Fruit fly (Drosophila melanogaster): ENCODE measurements around the gene CG10068.

The CG10068 gene

dm6 chr3R:7104308-7104707 is 23.5 kb downstream of the CG10068 start:
- TF ChIP-seq svp (GFP tag) (peak; percentile 14), CG11294 (GFP tag; IDR thresholded peaks at IDR 0.05) (no peak), CG16779 (tag; optimal IDR thresholded peaks at IDR 0.05) (no peak), CG6792 (GFP tag; optimal IDR thresholded peaks at IDR 0.05) (no peak)

dm6 chr3R:7102853-7103833 is 24.7 kb downstream of the CG10068 start:
- TF ChIP-seq CG6808 (GFP tag; optimal IDR thresholded peaks at IDR 0.05) (peak; percentile 43), CG4318 (GFP tag; optimal IDR thresholded peaks at IDR 0.05) (no peak), OdsH (GFP tag; optimal IDR thresholded peaks at IDR 0.05) (no peak), CG34406 (GFP tag; optimal IDR thresholded peaks at IDR 0.05) (no peak), pdm3 (GFP tag; optimal IDR thresholded peaks at IDR 0.05) (no peak), Ets21C (GFP tag; optimal IDR thresholded peaks at IDR 0.05) (no peak), CG9139 (GFP tag; optimal IDR thresholded peaks at IDR 0.05) (peak; percentile 24), eg (GFP tag; IDR thresholded peaks at IDR 0.05) (0 out of 3 replicates have a peak, but pooled peaks have one; percentile 29), CG16779 (tag; optimal IDR thresholded peaks at IDR 0.05) (peak; percentile 6), Hr4 (GFP tag; optimal IDR thresholded peaks at IDR 0.05) (no peak), Smox (GFP tag; optimal IDR thresholded peaks at IDR 0.05) (no peak), svp (GFP tag) (peak; percentile 60), fd59A (GFP tag; optimal IDR thresholded peaks at IDR 0.05) (no peak), Hr39 (GFP tag; optimal IDR thresholded peaks at IDR 0.05) (no peak), Sox15 (GFP tag; optimal IDR thresholded peaks at IDR 0.05) (no peak), salr (GFP tag; optimal IDR thresholded peaks at IDR 0.05) (no peak), Hr38 (GFP tag; optimal IDR thresholded peaks at IDR 0.05) (no peak), esn (GFP tag; optimal IDR thresholded peaks at IDR 0.05) (no peak), Lpt (GFP tag; optimal IDR thresholded peaks at IDR 0.05) (peak; percentile 64), CG10631 (GFP tag; optimal IDR thresholded peaks at IDR 0.05) (no peak), lz (GFP tag; optimal IDR thresholded peaks at IDR 0.05) (no peak), CG31627 (GFP tag; optimal IDR thresholded peaks at IDR 0.05) (no peak), CG6163 (GFP tag; IDR thresholded peaks at IDR 0.05) (peak; percentile 44; the same call in 2 of the 3 replicates), topi (GFP tag; optimal IDR thresholded peaks at IDR 0.05) (no peak), fkh (GFP tag; optimal IDR thresholded peaks at IDR 0.05) (peak; percentile 78), CG8632 (GFP tag; optimal IDR thresholded peaks at IDR 0.05) (no peak), CG8319 (GFP tag; optimal IDR thresholded peaks at IDR 0.05) (no peak), vri (GFP tag; optimal IDR thresholded peaks at IDR 0.05) (peak; percentile 8), CG32006 (GFP tag; optimal IDR thresholded peaks at IDR 0.05) (no peak), dsx (GFP tag; optimal IDR thresholded peaks at IDR 0.05; ENCODE audit: poor library complexity, severe bottlenecking) (peak; percentile 73), net (GFP tag; optimal IDR thresholded peaks at IDR 0.05) (peak; percentile 5), CG11902 (GFP tag; optimal IDR thresholded peaks at IDR 0.05) (no peak), Sox102F (GFP tag; optimal IDR thresholded peaks at IDR 0.05) (peak; percentile 11), CG6854 (GFP tag; optimal IDR thresholded peaks at IDR 0.05) (peak; percentile 8), CG15336 (GFP tag; IDR thresholded peaks at IDR 0.05) (peak; percentile 53; the same call in 1 of the 2 replicates), Gug (GFP tag; IDR thresholded peaks at IDR 0.05) (no peak), CG7368 (GFP tag; optimal IDR thresholded peaks at IDR 0.05) (no peak), CG6276 (GFP tag; optimal IDR thresholded peaks at IDR 0.05) (no peak), dac (GFP tag; optimal IDR thresholded peaks at IDR 0.05) (no peak), Blimp-1 (GFP tag; optimal IDR thresholded peaks at IDR 0.05) (no peak), CG11294 (GFP tag; IDR thresholded peaks at IDR 0.05) (no peak), spab (GFP tag; optimal IDR thresholded peaks at IDR 0.05) (no peak), Met (GFP tag; optimal IDR thresholded peaks at IDR 0.05) (no peak), Eip75B (GFP tag; optimal IDR thresholded peaks at IDR 0.05) (no peak), CG10669 (GFP tag; optimal IDR thresholded peaks at IDR 0.05) (no peak), CG3032 (tag; optimal IDR thresholded peaks at IDR 0.05) (no peak), achi (GFP tag; optimal IDR thresholded peaks at IDR 0.05) (no peak)
